Worm (Caenorhabditis elegans) whole organism, L3 larva: ENCODE data around the gene kin-18.

Experiments
- R02D3.7 ChIP-seq: fragments of 150-350 bp; optimal IDR thresholded peaks from 2 replicates; lab custom pipeline; 2014; ENCODE audit warnings: missing biosample characterization, missing genetic modification characterization
- ama-1 ChIP-seq: fragments of 150-350 bp; optimal IDR thresholded peaks from 2 replicates; lab custom pipeline; 2018
- ceh-16 ChIP-seq: sonication (generic microtip); optimal IDR thresholded peaks from 2 replicates; lab custom pipeline; 2017; ENCODE audit warnings: missing biosample characterization, missing genetic modification characterization
- ceh-28 ChIP-seq: fragments of 150-350 bp; optimal IDR thresholded peaks from 2 replicates; lab custom pipeline; 2014; ENCODE audit warnings: missing biosample characterization, missing genetic modification reagents, missing genetic modification characterization
- elt-1 ChIP-seq: fragments of 150-350 bp; optimal IDR thresholded peaks from 2 replicates; lab custom pipeline; 2014; ENCODE audit warnings: missing biosample characterization, missing genetic modification characterization
- elt-2 ChIP-seq: sonication (generic microtip); optimal IDR thresholded peaks from 2 replicates; lab custom pipeline; 2016; ENCODE audit warnings: missing genetic modification reagents, mild to moderate bottlenecking, missing genetic modification characterization, missing compliant biosample characterization
- fkh-2 ChIP-seq: fragments of 150-350 bp; optimal IDR thresholded peaks from 2 replicates; lab custom pipeline; 2014; ENCODE audit warnings: missing biosample characterization, missing genetic modification reagents, missing genetic modification characterization
- hmg-11 ChIP-seq: sonication (generic microtip); optimal IDR thresholded peaks from 2 replicates; lab custom pipeline; 2016; ENCODE audit warnings: missing genetic modification characterization, missing compliant biosample characterization
- jun-1 ChIP-seq: fragments of 150-350 bp; optimal IDR thresholded peaks from 2 replicates; lab custom pipeline; 2014; ENCODE audit warnings: missing biosample characterization, missing genetic modification reagents, missing genetic modification characterization
- lin-15B ChIP-seq: fragments of 150-350 bp; optimal IDR thresholded peaks from 2 replicates; lab custom pipeline; 2014; ENCODE audit warnings: missing biosample characterization, missing genetic modification characterization
- lin-39 ChIP-seq: fragments of 150-350 bp; optimal IDR thresholded peaks from 2 replicates; lab custom pipeline; 2018; ENCODE audit warnings: missing biosample characterization, missing genetic modification reagents, missing genetic modification characterization
- mdl-1 ChIP-seq: fragments of 150-350 bp; optimal IDR thresholded peaks from 2 replicates; lab custom pipeline; 2014; ENCODE audit warnings: missing biosample characterization, missing genetic modification characterization
- mml-1 ChIP-seq: fragments of 150-350 bp; sonication (generic microtip); optimal IDR thresholded peaks from 3 replicates; lab custom pipeline; 2014; ENCODE audit warnings: missing biosample characterization, missing genetic modification characterization
- nfya-1 ChIP-seq: sonication (generic microtip); optimal IDR thresholded peaks from 2 replicates; lab custom pipeline; 2017; ENCODE audit warnings: missing genetic modification characterization, mild to moderate bottlenecking, missing compliant biosample characterization, antibody characterized with exemption, moderate library complexity; ENCODE audit not compliant: insufficient read depth
- nhr-11 ChIP-seq: fragments of 150-350 bp; optimal IDR thresholded peaks from 2 replicates; lab custom pipeline; 2014; ENCODE audit warnings: missing biosample characterization, missing genetic modification characterization
- nhr-12 ChIP-seq: fragments of 150-350 bp; optimal IDR thresholded peaks from 2 replicates; lab custom pipeline; 2014; ENCODE audit warnings: missing biosample characterization, missing genetic modification characterization
- nhr-23 ChIP-seq: fragments of 150-350 bp; optimal IDR thresholded peaks from 2 replicates; lab custom pipeline; 2014; ENCODE audit warnings: missing biosample characterization, missing genetic modification reagents, missing genetic modification characterization
- nhr-237 ChIP-seq: fragments of 150-350 bp; optimal IDR thresholded peaks from 2 replicates; lab custom pipeline; 2014; ENCODE audit warnings: missing biosample characterization, missing genetic modification characterization
- nhr-25 ChIP-seq: sonication (generic microtip); optimal IDR thresholded peaks from 2 replicates; lab custom pipeline; 2017; ENCODE audit warnings: missing biosample characterization, missing genetic modification characterization
- nhr-28 ChIP-seq: fragments of 150-350 bp; optimal IDR thresholded peaks from 2 replicates; lab custom pipeline; 2014; ENCODE audit warnings: missing biosample characterization, missing genetic modification characterization
- nhr-43 ChIP-seq: sonication (generic microtip); optimal IDR thresholded peaks from 2 replicates; lab custom pipeline; 2016; ENCODE audit warnings: mild to moderate bottlenecking, missing genetic modification characterization, missing compliant biosample characterization; ENCODE audit not compliant: poor library complexity, severe bottlenecking
- nhr-76 ChIP-seq: fragments of 150-350 bp; sonication (generic microtip); optimal IDR thresholded peaks from 5 replicates; lab custom pipeline; 2014; ENCODE audit warnings: missing biosample characterization, missing genetic modification characterization
- pha-4 ChIP-seq: fragments of 150-350 bp; optimal IDR thresholded peaks from 2 replicates; lab custom pipeline; 2014; ENCODE audit warnings: missing biosample characterization, missing genetic modification reagents, missing genetic modification characterization
- pqm-1 ChIP-seq: fragments of 150-350 bp; optimal IDR thresholded peaks from 2 replicates; lab custom pipeline; 2017; ENCODE audit warnings: missing biosample characterization, missing genetic modification characterization, inconsistent platforms
- skn-1 ChIP-seq: fragments of 150-350 bp; optimal IDR thresholded peaks from 2 replicates; lab custom pipeline; 2014; ENCODE audit warnings: missing biosample characterization, missing genetic modification characterization
- snpc-4 ChIP-seq: fragments of 150-350 bp; optimal IDR thresholded peaks from 2 replicates; lab custom pipeline; 2014; ENCODE audit warnings: missing biosample characterization, missing genetic modification characterization
- unc-39 ChIP-seq: sonication (generic microtip); optimal IDR thresholded peaks from 4 replicates; lab custom pipeline; 2017; ENCODE audit warnings: missing biosample characterization, missing genetic modification characterization
- unc-62 ChIP-seq: fragments of 150-350 bp; sonication (generic microtip); optimal IDR thresholded peaks from 4 replicates; lab custom pipeline; 2014; ENCODE audit warnings: missing biosample characterization, missing genetic modification reagents, missing genetic modification characterization
- zag-1 ChIP-seq: fragments of 150-350 bp; optimal IDR thresholded peaks from 2 replicates; lab custom pipeline; 2014; ENCODE audit warnings: missing biosample characterization, missing genetic modification characterization
- ztf-11 ChIP-seq: fragments of 150-350 bp; optimal IDR thresholded peaks from 2 replicates; lab custom pipeline; 2014; ENCODE audit warnings: missing biosample characterization, missing genetic modification characterization
- ztf-4 ChIP-seq: fragments of 150-350 bp; optimal IDR thresholded peaks from 2 replicates; lab custom pipeline; 2014; ENCODE audit warnings: missing biosample characterization, missing genetic modification characterization

Gene kin-18

DNA sequence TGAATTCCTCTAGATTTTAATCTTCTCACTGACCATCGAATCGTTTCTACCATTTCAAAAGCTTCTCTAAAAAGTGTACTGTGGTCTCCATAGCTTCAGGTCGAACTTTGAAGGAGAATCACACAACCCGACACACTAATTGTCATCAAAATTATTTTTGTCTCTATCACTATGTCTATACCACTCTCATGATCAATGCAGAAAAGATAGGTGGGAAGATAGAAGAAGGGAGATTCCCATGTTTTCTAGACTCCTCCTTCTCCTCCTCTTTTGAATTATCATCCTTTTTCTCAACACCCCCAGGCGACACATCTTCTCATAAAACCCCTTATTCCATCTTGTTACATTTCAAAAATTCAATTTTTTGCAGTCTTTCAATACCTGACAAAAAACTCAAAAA, 27.5 kb downstream of the kin-18 start, which contains the start of gene Y42G9A.3:
Gene Y42G9A.3, plus strand, starts transcription at position 363 of the 400 bp plus-strand sequence.
- TF ChIP-seq lin-39 (tag; lab: Kevin White, UChicago) (no peak), mdl-1 (tag; lab: Kevin White, UChicago) (no peak), jun-1 (peak; percentile 3), skn-1 (tag; lab: Kevin White, UChicago) (peak; percentile 89), nhr-43 (tag; lab: Kevin White, UChicago) (no peak), nfya-1 (tag; lab: Kevin White, UChicago) (no peak), nhr-23 (tag; lab: Kevin White, UChicago) (peak; percentile 10), ztf-11 (tag; lab: Kevin White, UChicago) (no peak), elt-2 (tag; lab: Kevin White, UChicago) (peak; percentile 17), nhr-12 (tag; lab: Kevin White, UChicago) (no peak)

DNA sequence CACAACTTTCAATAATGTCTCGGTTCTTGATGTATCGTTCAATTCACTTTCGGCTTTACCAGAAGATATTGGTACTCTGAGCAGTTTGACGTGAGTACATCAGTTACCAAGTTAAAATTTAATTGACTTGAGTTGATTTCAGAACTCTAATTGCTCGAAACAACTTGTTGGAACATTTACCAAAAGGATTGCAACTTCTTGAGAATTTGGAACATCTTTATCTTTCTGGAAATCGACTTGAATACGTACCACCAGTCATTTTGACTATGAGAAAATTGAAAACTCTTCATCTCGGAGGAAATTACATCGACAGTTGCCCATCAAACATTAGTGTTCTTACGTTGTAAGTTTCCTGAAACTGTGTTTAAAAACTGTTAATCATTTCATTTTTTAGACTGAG, 28.4 kb downstream of the kin-18 start:
- TF ChIP-seq elt-1 (no peak), unc-39 (tag; lab: Kevin White, UChicago) (no peak), ceh-28 (tag; lab: Kevin White, UChicago) (no peak), hmg-11 (no peak)

DNA sequence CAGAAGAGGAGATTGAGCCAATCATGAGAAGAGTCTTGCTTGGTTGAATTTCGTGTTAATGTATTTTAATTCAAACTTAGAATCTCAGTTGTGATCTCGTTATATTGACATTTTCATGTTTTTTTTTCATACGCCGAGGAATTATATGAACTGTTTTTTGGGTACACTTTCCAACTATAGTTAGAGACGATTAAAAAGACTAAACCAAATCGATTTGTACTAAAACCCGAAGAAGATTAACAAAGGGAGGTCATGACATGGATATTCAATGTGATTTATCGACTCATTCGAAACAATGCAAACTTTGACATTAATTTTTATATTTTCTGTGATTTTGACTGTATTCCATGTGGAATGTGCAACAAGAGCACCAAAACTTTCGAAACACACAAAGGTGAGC, 29.5 kb downstream of the kin-18 start, which contains the start of gene Y42G9A.2:
Gene Y42G9A.2, plus strand, starts transcription at position 284 of the 400 bp plus-strand sequence.
- TF ChIP-seq ama-1 (lab: Kevin White, UChicago), result no peak
- TF ChIP-seq jun-1, result peak; percentile 31
- peak; percentile 52 for TF ChIP-seq nhr-43 (tag; lab: Kevin White, UChicago)

DNA sequence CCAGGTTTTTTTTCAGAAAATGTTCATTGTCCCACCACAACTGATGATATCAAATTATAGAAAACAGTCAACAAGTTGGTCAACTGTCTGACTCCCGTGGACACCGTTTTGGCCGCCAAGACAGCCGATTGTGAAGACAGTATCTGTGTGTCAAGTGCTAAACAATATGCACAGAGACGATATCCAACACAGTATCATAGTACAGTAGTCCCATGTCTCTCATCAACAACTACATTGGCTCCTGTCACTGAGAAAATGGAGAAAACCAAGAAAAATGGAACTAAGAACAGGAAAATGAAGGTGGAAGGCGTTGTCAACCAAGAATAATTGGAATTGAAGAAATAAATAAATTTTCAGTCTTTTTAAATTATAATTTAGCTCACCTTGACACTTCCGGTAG, 30.3 kb downstream of the kin-18 start:
- TF ChIP-seq pha-4 (tag; lab: Kevin White, UChicago) (no peak), ztf-4 (tag; lab: Kevin White, UChicago) (no peak), pqm-1 (no peak), nhr-43 (tag; lab: Kevin White, UChicago) (peak; percentile 52), nhr-76 (tag; lab: Kevin White, UChicago) (no peak), ztf-11 (tag; lab: Kevin White, UChicago) (no peak)

DNA sequence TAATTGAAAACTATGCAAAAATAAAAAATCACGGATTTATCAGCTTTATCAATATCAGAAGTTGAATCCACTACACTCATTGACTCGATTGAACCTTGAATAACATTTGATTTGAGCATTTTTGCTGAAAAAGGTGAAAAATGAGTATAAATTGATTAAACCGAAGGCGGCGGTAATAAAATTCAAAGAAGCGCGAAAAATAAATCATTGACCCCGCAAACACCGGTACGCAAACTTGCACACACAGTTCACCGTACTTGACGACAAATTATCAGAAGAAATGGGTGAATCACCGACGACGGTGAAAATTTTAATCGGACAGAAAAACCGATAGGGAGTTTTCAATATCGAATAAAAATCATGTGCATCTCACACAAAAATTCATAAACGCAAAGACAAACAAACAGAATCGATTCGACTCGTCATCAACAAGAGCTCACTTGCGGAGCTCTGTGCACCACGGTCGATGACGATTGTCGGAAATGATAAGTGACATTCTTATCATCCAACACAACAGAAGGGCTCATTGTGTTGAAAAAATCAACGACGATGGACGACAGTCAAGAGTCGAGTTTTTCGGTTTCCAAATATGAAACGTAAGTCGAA, 31.1 kb downstream of the kin-18 start, which contains the start of the genes wht-7 and Y42G9A.1:
Gene wht-7, minus strand, starts transcription at position 131 of the 606 bp plus-strand sequence.
Gene Y42G9A.1, plus strand, starts transcription at position 495 of the 606 bp plus-strand sequence.
- peak; percentile 8 for TF ChIP-seq pha-4 (tag; lab: Kevin White, UChicago)
- no peak for TF ChIP-seq lin-15B (tag; lab: Kevin White, UChicago)
- no peak for TF ChIP-seq ztf-11 (tag; lab: Kevin White, UChicago)
- TF ChIP-seq hmg-11, result no peak
- no peak for TF ChIP-seq nhr-25
- no peak for TF ChIP-seq nhr-23 (tag; lab: Kevin White, UChicago)
- no peak for TF ChIP-seq ceh-16 (tag; lab: Kevin White, UChicago)
- TF ChIP-seq unc-62, result no peak
- no peak for TF ChIP-seq nhr-11 (tag; lab: Kevin White, UChicago)
- TF ChIP-seq mdl-1 (tag; lab: Kevin White, UChicago), result no peak
- no peak for TF ChIP-seq snpc-4 (tag; lab: Kevin White, UChicago)
- no peak for TF ChIP-seq ama-1 (lab: Kevin White, UChicago)
- no peak for TF ChIP-seq nhr-28
- TF ChIP-seq ceh-28 (tag; lab: Kevin White, UChicago), result peak; percentile 14
- peak; percentile 80 for TF ChIP-seq elt-2 (tag; lab: Kevin White, UChicago)
- TF ChIP-seq nhr-237 (tag; lab: Kevin White, UChicago), result no peak
- TF ChIP-seq R02D3.7 (tag; lab: Kevin White, UChicago), result no peak
- TF ChIP-seq fkh-2 (tag; lab: Kevin White, UChicago), result no peak
- no peak for TF ChIP-seq mml-1 (tag; lab: Kevin White, UChicago)
- TF ChIP-seq pqm-1, result peak; percentile 64
- TF ChIP-seq, all 47 proteins: peak for 4

DNA sequence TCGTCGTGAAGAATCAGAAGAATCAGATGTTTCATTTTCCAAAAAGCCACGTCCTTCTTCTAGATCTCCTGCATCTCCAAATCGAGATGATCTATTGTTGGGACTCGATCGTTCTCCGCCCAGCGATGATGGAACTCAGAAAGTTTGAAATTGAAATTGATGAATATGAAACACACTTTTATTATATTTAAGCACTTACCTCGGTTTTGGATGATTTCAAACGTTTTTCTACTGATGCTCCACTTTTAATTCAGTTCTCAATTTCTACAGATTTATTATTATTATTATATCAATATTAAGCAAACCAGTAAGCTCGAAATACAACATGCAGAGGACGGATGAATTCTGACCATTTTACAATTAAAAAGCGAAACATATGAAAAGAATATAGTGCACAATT, 36.2 kb downstream of the kin-18 start:
- TF ChIP-seq elt-2 (tag; lab: Kevin White, UChicago), result no peak
- no peak for TF ChIP-seq zag-1 (tag; lab: Kevin White, UChicago)
- TF ChIP-seq, all 47 proteins: peak for 0
